Fruit fly (Drosophila melanogaster) Kc167 (cell line): ENCODE data around the gene CG1622.

Experiments
- Myc ChIP-seq: fragments of >200 bp; optimal IDR thresholded peaks from 2 replicates; lab custom pipeline; 2017; ENCODE audit warnings: missing external identifiers
- Sin3A ChIP-seq: fragments of >200 bp; optimal IDR thresholded peaks from 2 replicates; lab custom pipeline; 2018; ENCODE audit warnings: missing external identifiers
- h ChIP-seq: fragments of >200 bp; optimal IDR thresholded peaks from 3 replicates; lab custom pipeline; 2018; ENCODE audit warnings: missing external identifiers

- TF ChIP-seq Sin3A (lab: Kevin White, UChicago) (no peak), Myc (lab: Kevin White, UChicago) (no peak), h (lab: Kevin White, UChicago) (no peak)
These were observed 35.2 kb downstream of the CG1622 start for dm6 chrX:13331814-13332701.
